Worm (Caenorhabditis elegans) whole organism, midembryonic: ENCODE measurements around the gene C08B6.5.

Source experiments
- T22C8.4 ChIP-seq: fragments of 200-800 bp; sonication (Bioruptor generic); IDR thresholded peaks from 2 replicates; pipeline ENCODE4 v1.3.6; 2022; ENCODE audit warnings: missing genetic modification characterization, missing compliant biosample characterization
- flt-1 ChIP-seq: fragments of 200-800 bp; sonication (Bioruptor generic); IDR thresholded peaks from 2 replicates; pipeline ENCODE4 v1.3.6; 2022; ENCODE audit warnings: missing genetic modification characterization, missing compliant biosample characterization
- klf-2 ChIP-seq: fragments of 200-800 bp; sonication (Bioruptor generic); conservative IDR thresholded peaks from 2 replicates; pipeline ENCODE4 v1.3.6; 2022; ENCODE audit warnings: missing genetic modification reagents, missing genetic modification characterization, missing compliant biosample characterization
- med-1 ChIP-seq: sonication (generic microtip); optimal IDR thresholded peaks from 2 replicates; lab custom pipeline; 2017; ENCODE audit warnings: missing genetic modification characterization, mild to moderate bottlenecking, missing compliant biosample characterization, antibody characterized with exemption, missing genetic modification reagents; ENCODE audit not compliant: insufficient read depth
- ref-1 ChIP-seq: fragments of 200-800 bp; sonication (Bioruptor generic); conservative IDR thresholded peaks from 2 replicates; pipeline ENCODE4 v1.3.6; 2022; ENCODE audit warnings: missing genetic modification reagents, missing genetic modification characterization, missing compliant biosample characterization
- tab-1 ChIP-seq: fragments of 200-800 bp; sonication (Bioruptor generic); IDR thresholded peaks from 2 replicates; pipeline ENCODE4 v1.3.6; 2022; ENCODE audit warnings: missing genetic modification characterization, missing compliant biosample characterization
- ztf-23 ChIP-seq: fragments of 200-800 bp; sonication (Bioruptor generic); IDR thresholded peaks from 2 replicates; pipeline ENCODE4 v1.3.6; 2022; ENCODE audit warnings: missing genetic modification reagents, missing genetic modification characterization, missing compliant biosample characterization
- ztf-29 ChIP-seq: fragments of 200-800 bp; sonication (Bioruptor generic); IDR thresholded peaks from 2 replicates; pipeline ENCODE4 v1.3.6; 2022; ENCODE audit warnings: missing genetic modification reagents, missing genetic modification characterization, missing compliant biosample characterization

- TF ChIP-seq ref-1 (GFP tag; lab: Robert Waterston, UW): no peak
- TF ChIP-seq flt-1 (GFP tag; lab: Robert Waterston, UW): no peak
- TF ChIP-seq klf-2 (GFP tag; lab: Robert Waterston, UW): no peak
- no peak for TF ChIP-seq T22C8.4
- no peak for TF ChIP-seq ztf-23 (GFP tag; lab: Robert Waterston, UW)
- no peak for TF ChIP-seq tab-1 (GFP tag; lab: Robert Waterston, UW)
- TF ChIP-seq ztf-29 (GFP tag; lab: Robert Waterston, UW): no peak
- no peak for TF ChIP-seq med-1 (GFP tag; lab: Kevin White, UChicago)
Observed at ce11 chrV:10078244-10078643, 39.3 kb upstream of the C08B6.5 start, which contains the start of gene R04B5.1.
